Fruit fly (Drosophila melanogaster): ENCODE results near the gene Prosbeta7.

The Prosbeta7 gene

dm6 chr3R:5310250-5310649 lies 47.9 kb downstream of the Prosbeta7 start (continued):
- TF ChIP-seq CG6854 (GFP tag; optimal IDR thresholded peaks at IDR 0.05), result no peak
- TF ChIP-seq B-H2 (GFP tag; optimal IDR thresholded peaks at IDR 0.05), result no peak

DNA sequence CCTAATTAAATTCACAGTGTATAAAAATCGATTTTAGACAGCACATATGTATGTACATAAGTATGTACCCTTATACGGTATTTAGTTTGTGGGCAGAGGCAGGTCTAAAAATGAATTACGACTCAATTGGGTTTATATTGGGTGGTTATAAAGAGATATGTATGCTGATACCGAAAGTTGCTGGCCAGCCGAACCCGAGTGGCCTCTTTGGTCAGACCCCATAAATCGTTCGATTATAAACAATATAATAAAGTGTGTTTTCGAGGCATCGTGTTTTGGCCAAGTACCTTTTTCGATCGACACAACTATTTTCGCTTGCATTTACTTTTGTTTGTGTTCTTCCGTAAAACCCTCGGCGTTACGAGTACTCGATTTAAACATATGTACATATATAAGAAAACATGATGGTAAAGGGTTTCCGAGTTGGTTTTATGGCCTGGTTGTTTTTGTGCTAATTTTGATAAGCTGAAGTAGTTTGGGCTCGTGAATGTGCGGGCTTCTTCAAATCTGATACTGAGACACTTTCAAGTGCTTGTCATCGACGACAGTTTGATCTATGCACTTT lies 48.8 kb downstream of the Prosbeta7 start:
- TF ChIP-seq wek (GFP tag; optimal IDR thresholded peaks at IDR 0.05) (no peak), Hand (GFP tag; optimal IDR thresholded peaks at IDR 0.05) (no peak), CG12155 (GFP tag; optimal IDR thresholded peaks at IDR 0.05) (no peak), gfzf (GFP tag; optimal IDR thresholded peaks at IDR 0.05) (no peak), Deaf1 (tag; optimal IDR thresholded peaks at IDR 0.05) (peak; percentile 25), CG6272 (GFP tag; IDR thresholded peaks at IDR 0.05) (no peak), chn (GFP tag; optimal IDR thresholded peaks at IDR 0.05) (no peak), wor (GFP tag; IDR thresholded peaks at IDR 0.05) (no peak), CG2712 (tag; optimal IDR thresholded peaks at IDR 0.05) (no peak), CG14014 (GFP tag; IDR thresholded peaks at IDR 0.05) (no peak), Opbp (GFP tag; IDR thresholded peaks at IDR 0.05; ENCODE audit: partially characterized antibody) (no peak), CG32767 (GFP tag; IDR thresholded peaks at IDR 0.05) (no peak), Med (GFP tag) (peak; percentile 28), CG10209 (GFP tag; optimal IDR thresholded peaks at IDR 0.05) (no peak), pan (optimal IDR thresholded peaks at IDR 0.05) (no peak), pan (GFP tag; optimal IDR thresholded peaks at IDR 0.05 in 1 of 2, IDR thresholded peaks at IDR 0.05 in 1 of 2) (no peak), BtbVII (GFP tag; optimal IDR thresholded peaks at IDR 0.05) (peak; percentile 22), exex (tag; optimal IDR thresholded peaks at IDR 0.05) (peak; percentile 83), slbo (GFP tag; IDR thresholded peaks at IDR 0.05) (no peak), HLHmδ (GFP tag; optimal IDR thresholded peaks at IDR 0.05) (no peak), CG2889 (GFP tag; IDR thresholded peaks at IDR 0.05) (no peak), HHEX (GFP tag; optimal IDR thresholded peaks at IDR 0.05) (no peak), mld (GFP tag; IDR thresholded peaks at IDR 0.05; ENCODE audit: partially characterized antibody) (no peak), CG2120 (GFP tag; optimal IDR thresholded peaks at IDR 0.05) (no peak), CG31365 (tag; optimal IDR thresholded peaks at IDR 0.05) (no peak), CG8388 (GFP tag; optimal IDR thresholded peaks at IDR 0.05) (no peak), sens (GFP tag) (peak; percentile 12), Gsc (GFP tag; IDR thresholded peaks at IDR 0.05) (no peak), ab (GFP tag; optimal IDR thresholded peaks at IDR 0.05) (no peak), TFAM (GFP tag; optimal IDR thresholded peaks at IDR 0.05) (no peak), Hmx (GFP tag; optimal IDR thresholded peaks at IDR 0.05) (no peak), CG11696 (GFP tag; IDR thresholded peaks at IDR 0.05) (no peak), stc (GFP tag; IDR thresholded peaks at IDR 0.05) (no peak), CG34376 (GFP tag; optimal IDR thresholded peaks at IDR 0.05) (peak; percentile 74), CG13296 (GFP tag; optimal IDR thresholded peaks at IDR 0.05) (peak; percentile 2), Dll (GFP tag; IDR thresholded peaks at IDR 0.05; ENCODE audit: partially characterized antibody) (no peak), CG17912 (GFP tag; optimal IDR thresholded peaks at IDR 0.05) (no peak), h (optimal IDR thresholded peaks at IDR 0.05) (no peak), jigr1 (GFP tag; IDR thresholded peaks at IDR 0.05) (no peak), CG2678 (tag; optimal IDR thresholded peaks at IDR 0.05) (peak; percentile 36), sug (tag; optimal IDR thresholded peaks at IDR 0.05) (peak; percentile 88), hth (optimal IDR thresholded peaks at IDR 0.05) (no peak), croc (GFP tag; conservative IDR thresholded peaks at IDR 0.05) (no peak), odd (GFP tag; optimal IDR thresholded peaks at IDR 0.05) (no peak), CG34224 (GFP tag; IDR thresholded peaks at IDR 0.05; ENCODE audit: partially characterized antibody) (no peak), lbe (GFP tag; optimal IDR thresholded peaks at IDR 0.05) (no peak), CG6854 (GFP tag; optimal IDR thresholded peaks at IDR 0.05) (no peak), insv (GFP tag; optimal IDR thresholded peaks at IDR 0.05) (no peak), CG6813 (GFP tag; optimal IDR thresholded peaks at IDR 0.05) (peak; percentile 28)
